Fruit fly (Drosophila melanogaster) S2 (cell line): ENCODE results near the gene CG2533.

Source experiments
- CG8478 ChIP-seq: fragments of >200 bp; optimal IDR thresholded peaks from 2 replicates; lab custom pipeline; 2018
- CTCF ChIP-seq, 2 experiments: fragments of >200 bp; optimal IDR thresholded peaks; 2 replicates each; lab custom pipeline; 2018

DNA sequence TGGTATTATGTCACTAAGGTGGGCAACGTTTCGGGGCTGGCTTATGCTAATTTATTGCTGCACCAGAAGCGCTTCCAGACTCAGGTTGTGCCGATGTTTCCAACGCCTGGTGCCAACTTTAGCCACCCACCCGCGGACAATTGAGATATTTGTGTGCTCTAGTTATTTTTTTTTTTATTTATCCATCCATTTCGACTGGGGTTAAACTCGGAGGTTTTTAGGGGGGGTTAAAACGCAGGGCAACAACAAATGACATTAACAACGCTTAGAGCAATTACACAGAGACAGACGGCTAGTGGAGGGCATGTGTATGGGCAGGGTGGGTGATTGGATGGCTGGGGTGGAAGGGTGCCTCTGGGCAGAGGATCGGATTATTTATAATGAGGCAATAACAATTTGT lies 27.7 kb upstream of the CG2533 start:
- TF ChIP-seq CG8478 (lab: Kevin White, UChicago) (no peak), CTCF (optimal IDR thresholded peaks at IDR 0.05; lab: Kevin White, UChicago) (no peak)
